Fruit fly (Drosophila melanogaster) whole organism, prepupa: Measurements from ENCODE around the gene Fpgs1.

Experiments
- Blimp-1 ChIP-seq: fragments of 200-800 bp; sonication (Bioruptor generic); optimal IDR thresholded peaks from 3 replicates; lab custom pipeline; 2017; ENCODE audit warnings: missing biosample characterization, missing genetic modification characterization, mild to moderate bottlenecking, moderate library complexity, missing genetic modification reagents
- CG10669 ChIP-seq: fragments of 200-800 bp; sonication (Bioruptor generic); optimal IDR thresholded peaks from 3 replicates; lab custom pipeline; 2018; ENCODE audit warnings: missing biosample characterization, mild to moderate bottlenecking, missing genetic modification characterization, moderate library complexity
- CG11294 ChIP-seq: fragments of 200-800 bp; sonication (Bioruptor generic); IDR thresholded peaks from 2 replicates; pipeline ENCODE4 v1.3.6; 2022; ENCODE audit warnings: missing biosample characterization, missing genetic modification characterization
- CG11762 ChIP-seq: fragments of 200-800 bp; sonication (Bioruptor generic); optimal IDR thresholded peaks from 3 replicates; lab custom pipeline; 2016; ENCODE audit warnings: missing biosample characterization, missing genetic modification characterization; ENCODE audit not compliant: insufficient read depth
- CG15336 ChIP-seq: fragments of 200-800 bp; sonication (Bioruptor generic); IDR thresholded peaks from 2 replicates; pipeline ENCODE4 v1.3.6; 2022; ENCODE audit warnings: missing biosample characterization, missing genetic modification characterization
- CG1621 ChIP-seq: fragments of 200-800 bp; sonication (Bioruptor generic); optimal IDR thresholded peaks from 3 replicates; lab custom pipeline; 2018; ENCODE audit warnings: missing biosample characterization, mild to moderate bottlenecking, missing genetic modification characterization
- CG3919 ChIP-seq: fragments of 200-800 bp; sonication (Bioruptor generic); optimal IDR thresholded peaks from 3 replicates; lab custom pipeline; 2016; ENCODE audit warnings: missing biosample characterization, missing genetic modification characterization
- CG4318 ChIP-seq: fragments of 200-800 bp; sonication (Bioruptor generic); optimal IDR thresholded peaks from 3 replicates; lab custom pipeline; 2017; ENCODE audit warnings: missing biosample characterization, mild to moderate bottlenecking, missing genetic modification characterization
- CG6163 ChIP-seq: fragments of 200-800 bp; sonication (Bioruptor generic); IDR thresholded peaks from 3 replicates; pipeline ENCODE4 v1.3.6; 2022; ENCODE audit warnings: missing biosample characterization, missing genetic modification characterization
- CG6276 ChIP-seq: fragments of 200-800 bp; sonication (Bioruptor generic); optimal IDR thresholded peaks from 2 replicates; lab custom pipeline; 2017; ENCODE audit warnings: missing biosample characterization, mild to moderate bottlenecking, missing genetic modification characterization
- CG6792 ChIP-seq: fragments of 200-800 bp; sonication (Bioruptor generic); optimal IDR thresholded peaks from 3 replicates; lab custom pipeline; 2016; ENCODE audit warnings: missing biosample characterization, missing genetic modification characterization
- CG6854 ChIP-seq: fragments of 200-800 bp; sonication (Bioruptor generic); optimal IDR thresholded peaks from 2 replicates; lab custom pipeline; 2017; ENCODE audit warnings: missing biosample characterization, mild to moderate bottlenecking, missing genetic modification characterization
- CG7368 ChIP-seq: fragments of 200-800 bp; sonication (Bioruptor generic); optimal IDR thresholded peaks from 3 replicates; lab custom pipeline; 2016; ENCODE audit warnings: missing biosample characterization, missing genetic modification characterization
- CG8119 ChIP-seq: fragments of 200-800 bp; sonication (Bioruptor generic); IDR thresholded peaks from 3 replicates; pipeline ENCODE4 v1.3.6; 2022; ENCODE audit warnings: missing biosample characterization, missing genetic modification characterization
- CG8319 ChIP-seq: fragments of 200-800 bp; sonication (Bioruptor generic); optimal IDR thresholded peaks from 3 replicates; lab custom pipeline; 2016; ENCODE audit warnings: missing biosample characterization, missing genetic modification characterization
- CG8632 ChIP-seq: fragments of 200-800 bp; sonication (Bioruptor generic); optimal IDR thresholded peaks from 3 replicates; lab custom pipeline; 2016; ENCODE audit warnings: missing biosample characterization, missing genetic modification characterization
- CG9139 ChIP-seq: fragments of 200-800 bp; sonication (Bioruptor generic); optimal IDR thresholded peaks from 3 replicates; lab custom pipeline; 2017; ENCODE audit warnings: missing biosample characterization, mild to moderate bottlenecking, missing genetic modification characterization
- Eip75B ChIP-seq: fragments of 200-800 bp; sonication (Bioruptor generic); optimal IDR thresholded peaks from 3 replicates; lab custom pipeline; 2016; ENCODE audit warnings: missing biosample characterization, missing genetic modification characterization
- Eip78C ChIP-seq: fragments of 200-800 bp; sonication (Bioruptor generic); peaks from one replicate; lab custom pipeline; 2016; ENCODE audit warnings: missing biosample characterization, missing genetic modification characterization
- Eip93F ChIP-seq: fragments of 200-800 bp; sonication (Bioruptor generic); optimal IDR thresholded peaks from 2 replicates; lab custom pipeline; 2016; ENCODE audit warnings: missing biosample characterization, mild to moderate bottlenecking, missing genetic modification characterization
- Ets21C ChIP-seq: fragments of 200-800 bp; sonication (Bioruptor generic); optimal IDR thresholded peaks from 3 replicates; lab custom pipeline; 2016; ENCODE audit warnings: missing biosample characterization, missing genetic modification characterization
- Ets96B ChIP-seq: fragments of 200-800 bp; optimal IDR thresholded peaks from 2 replicates; lab custom pipeline; 2019; ENCODE audit warnings: missing biosample characterization, mild to moderate bottlenecking, missing genetic modification characterization, moderate library complexity
- Gug ChIP-seq: fragments of 200-800 bp; sonication (Bioruptor generic); IDR thresholded peaks from 2 replicates; pipeline ENCODE4 v1.3.6; 2022; ENCODE audit warnings: missing biosample characterization, missing genetic modification characterization
- Hr38 ChIP-seq: sonication (Bioruptor generic); optimal IDR thresholded peaks from 2 replicates; lab custom pipeline; 2016; ENCODE audit warnings: missing biosample characterization, missing genetic modification characterization
- Hr39 ChIP-seq: fragments of 200-800 bp; sonication (Bioruptor generic); optimal IDR thresholded peaks from 2 replicates; lab custom pipeline; 2016; ENCODE audit warnings: missing biosample characterization, missing genetic modification characterization
- Hr4 ChIP-seq: fragments of 200-800 bp; sonication (Bioruptor generic); optimal IDR thresholded peaks from 3 replicates; lab custom pipeline; 2016; ENCODE audit warnings: missing biosample characterization, missing genetic modification characterization
- Lpt ChIP-seq: fragments of 200-800 bp; sonication (Bioruptor generic); optimal IDR thresholded peaks from 3 replicates; lab custom pipeline; 2016; ENCODE audit warnings: missing biosample characterization, missing genetic modification characterization
- Met ChIP-seq: fragments of 200-800 bp; sonication (Bioruptor generic); optimal IDR thresholded peaks from 3 replicates; lab custom pipeline; 2016; ENCODE audit warnings: missing biosample characterization, missing genetic modification characterization
- OdsH ChIP-seq: fragments of 200-800 bp; sonication (Bioruptor generic); optimal IDR thresholded peaks from 3 replicates; lab custom pipeline; 2016; ENCODE audit warnings: missing biosample characterization, missing genetic modification characterization
- Smox ChIP-seq: fragments of 200-800 bp; sonication (Bioruptor generic); optimal IDR thresholded peaks from 3 replicates; lab custom pipeline; 2016; ENCODE audit warnings: missing biosample characterization, missing genetic modification characterization
- Sox102F ChIP-seq: fragments of 200-800 bp; sonication (Bioruptor generic); optimal IDR thresholded peaks from 2 replicates; lab custom pipeline; 2016; ENCODE audit warnings: missing biosample characterization, mild to moderate bottlenecking, missing genetic modification characterization
- Sox14 ChIP-seq: fragments of 200-800 bp; sonication (Bioruptor generic); optimal IDR thresholded peaks from 3 replicates; lab custom pipeline; 2016; ENCODE audit warnings: missing biosample characterization, missing genetic modification characterization
- Sox15 ChIP-seq: fragments of 200-800 bp; sonication (Bioruptor generic); optimal IDR thresholded peaks from 3 replicates; lab custom pipeline; 2016; ENCODE audit warnings: missing biosample characterization, missing genetic modification characterization
- achi ChIP-seq: fragments of 200-800 bp; sonication (Bioruptor generic); optimal IDR thresholded peaks from 3 replicates; lab custom pipeline; 2016; ENCODE audit warnings: missing biosample characterization, missing genetic modification characterization
- acj6 ChIP-seq: fragments of 200-800 bp; sonication (Bioruptor generic); optimal IDR thresholded peaks from 3 replicates; lab custom pipeline; 2016; ENCODE audit warnings: missing biosample characterization, missing genetic modification characterization
- cyc ChIP-seq: fragments of 200-800 bp; sonication (Bioruptor generic); optimal IDR thresholded peaks from 3 replicates; lab custom pipeline; 2016; ENCODE audit warnings: missing biosample characterization, missing genetic modification characterization
- dac ChIP-seq: fragments of 200-800 bp; sonication (Bioruptor generic); optimal IDR thresholded peaks from 2 replicates; lab custom pipeline; 2017; ENCODE audit warnings: missing biosample characterization, mild to moderate bottlenecking, missing genetic modification characterization
- dsx ChIP-seq: fragments of 200-800 bp; optimal IDR thresholded peaks from 3 replicates; lab custom pipeline; 2019; ENCODE audit warnings: missing biosample characterization, mild to moderate bottlenecking, missing genetic modification characterization, moderate library complexity; ENCODE audit not compliant: poor library complexity, severe bottlenecking
- eg ChIP-seq: fragments of 200-800 bp; sonication (Bioruptor generic); IDR thresholded peaks from 3 replicates; pipeline ENCODE4 v1.3.6; 2022; ENCODE audit warnings: missing biosample characterization, missing genetic modification characterization
- net ChIP-seq: fragments of 200-800 bp; sonication (Bioruptor generic); optimal IDR thresholded peaks from 3 replicates; lab custom pipeline; 2016; ENCODE audit warnings: missing biosample characterization, missing genetic modification characterization
- pdm3 ChIP-seq: fragments of 200-800 bp; sonication (Bioruptor generic); optimal IDR thresholded peaks from 3 replicates; lab custom pipeline; 2016; ENCODE audit warnings: missing biosample characterization, missing genetic modification characterization
- spab ChIP-seq: fragments of 200-800 bp; sonication (Bioruptor generic); optimal IDR thresholded peaks from 2 replicates; lab custom pipeline; 2017; ENCODE audit warnings: missing biosample characterization, mild to moderate bottlenecking, missing genetic modification characterization, missing genetic modification reagents
- svp ChIP-seq: fragments of 200-800 bp; sonication (Bioruptor generic); peaks from one replicate; lab custom pipeline; 2016; ENCODE audit warnings: missing biosample characterization, missing genetic modification characterization
- topi ChIP-seq: fragments of 200-800 bp; sonication (Bioruptor generic); optimal IDR thresholded peaks from 3 replicates; lab custom pipeline; 2016; ENCODE audit warnings: missing biosample characterization, missing genetic modification characterization
- vri ChIP-seq: fragments of 200-800 bp; sonication (Bioruptor generic); optimal IDR thresholded peaks from 3 replicates; lab custom pipeline; 2016; ENCODE audit warnings: missing biosample characterization, mild to moderate bottlenecking, missing genetic modification characterization

The Fpgs1 gene

DNA sequence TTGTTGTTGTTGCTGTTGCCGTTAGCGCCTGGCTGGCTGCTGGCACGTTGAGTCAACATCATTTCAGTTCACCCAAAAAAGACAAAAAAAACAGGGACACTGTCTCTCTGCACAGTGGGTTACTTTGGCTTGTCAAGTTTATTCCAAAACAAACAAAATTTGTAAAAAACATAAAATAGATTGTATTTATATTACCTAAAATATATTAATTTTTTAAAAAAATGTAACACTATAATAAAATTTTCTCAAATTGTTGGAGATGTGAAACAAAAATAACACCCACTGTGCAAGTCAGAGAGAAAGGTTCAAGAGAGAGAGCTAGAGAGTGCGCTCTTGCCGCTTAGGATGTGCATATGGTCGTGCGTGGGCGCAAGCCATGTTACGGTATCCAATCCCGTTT, 44.0 kb upstream of the Fpgs1 start (continued):
- TF ChIP-seq Ets21C: peak; percentile 2
- TF ChIP-seq dsx (GFP tag; lab: Kevin White, UChicago): peak; percentile 66
- peak; percentile 83; the same call in 2 of the 3 replicates for TF ChIP-seq CG8119 (GFP tag; lab: Robert Waterston, UW)
- peak; percentile 72 for TF ChIP-seq Gug (GFP tag; lab: Robert Waterston, UW)
- peak; percentile 48 for TF ChIP-seq Met (GFP tag; lab: Kevin White, UChicago)
- peak; percentile 2 for TF ChIP-seq Sox15 (GFP tag; lab: Kevin White, UChicago)
- no peak for TF ChIP-seq Hr39 (GFP tag; lab: Kevin White, UChicago)
- peak; percentile 33 for TF ChIP-seq cyc (GFP tag; lab: Kevin White, UChicago)
- peak; percentile 56 for TF ChIP-seq net (GFP tag; lab: Kevin White, UChicago)
- peak; percentile 39 for TF ChIP-seq CG7368 (GFP tag; lab: Kevin White, UChicago)
- TF ChIP-seq CG15336 (GFP tag; lab: Robert Waterston, UW): peak; percentile 85
- peak; percentile 81 for TF ChIP-seq Eip78C
- TF ChIP-seq spab (GFP tag; lab: Kevin White, UChicago): peak; percentile 40
- peak; percentile 44 for TF ChIP-seq CG6854
- TF ChIP-seq CG6792 (GFP tag; lab: Kevin White, UChicago): peak; percentile 62

dm6 chrX:12568292-12568923, 43.3 kb upstream of the Fpgs1 start, which contains the start of gene hwt:
Gene hwt (minus strand): TSS chrX:12568452.
- TF ChIP-seq dac: no peak
- no peak for TF ChIP-seq CG1621 (tag; lab: Kevin White, UChicago)
- TF ChIP-seq Ets96B (tag; lab: Kevin White, UChicago): no peak
- TF ChIP-seq topi (GFP tag; lab: Kevin White, UChicago): no peak
- TF ChIP-seq pdm3: no peak
- no peak for TF ChIP-seq CG11294
- no peak for TF ChIP-seq CG8319
- TF ChIP-seq CG4318: no peak
- no peak for TF ChIP-seq Smox (GFP tag; lab: Kevin White, UChicago)
- TF ChIP-seq Hr39 (GFP tag; lab: Kevin White, UChicago): no peak

DNA sequence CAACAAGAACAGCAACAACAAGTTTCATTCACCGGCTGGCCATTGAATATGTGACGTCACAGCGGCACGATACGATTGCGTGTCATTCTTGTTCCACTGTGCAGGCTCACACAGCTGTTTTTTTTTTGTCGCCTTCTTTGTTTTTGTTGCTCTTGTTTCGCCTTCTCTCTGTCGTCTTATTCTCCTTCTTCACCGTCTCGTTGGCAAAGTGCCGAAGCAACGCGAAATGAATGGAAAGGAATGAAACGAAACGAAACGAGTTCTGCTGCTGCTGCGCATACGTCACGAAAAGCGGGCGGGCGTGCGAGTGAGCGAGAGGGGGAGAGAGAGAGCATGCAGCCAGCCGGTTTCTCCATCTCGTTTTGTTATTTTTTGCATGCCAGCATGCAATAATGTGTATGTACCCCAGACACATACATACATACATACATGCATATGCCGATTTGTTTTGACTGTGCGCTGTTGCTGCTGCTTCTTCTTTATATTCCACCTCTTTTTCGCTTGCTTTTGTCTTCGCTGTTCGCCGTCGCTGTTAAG, 36.9 kb upstream of the Fpgs1 start:
- peak; percentile 57 for TF ChIP-seq Gug (GFP tag; lab: Robert Waterston, UW)
- peak; percentile 91 for TF ChIP-seq net (GFP tag; lab: Kevin White, UChicago)
- peak; percentile 27 for TF ChIP-seq Hr39 (GFP tag; lab: Kevin White, UChicago)
- TF ChIP-seq acj6: peak; percentile 50
- peak; percentile 45 for TF ChIP-seq Eip93F (GFP tag; lab: Kevin White, UChicago)
- peak; percentile 93 for TF ChIP-seq CG6276 (GFP tag; lab: Kevin White, UChicago)
- TF ChIP-seq CG6792 (GFP tag; lab: Kevin White, UChicago): peak; percentile 64
- peak; percentile 62 for TF ChIP-seq OdsH (GFP tag; lab: Kevin White, UChicago)
- TF ChIP-seq topi (GFP tag; lab: Kevin White, UChicago): peak; percentile 69
- TF ChIP-seq svp (GFP tag; lab: Kevin White, UChicago): peak; percentile 84
- peak; percentile 85 for TF ChIP-seq CG3919 (GFP tag; lab: Kevin White, UChicago)
- TF ChIP-seq CG6163 (GFP tag; lab: Robert Waterston, UW): peak; percentile 97
- TF ChIP-seq Met (GFP tag; lab: Kevin White, UChicago): peak; percentile 59
- TF ChIP-seq eg: peak; percentile 95
- TF ChIP-seq CG8632 (GFP tag; lab: Kevin White, UChicago): peak; percentile 77
- peak; percentile 74 for TF ChIP-seq achi (GFP tag; lab: Kevin White, UChicago)
- TF ChIP-seq pdm3: peak; percentile 82
- TF ChIP-seq CG10669 (GFP tag; lab: Kevin White, UChicago): peak; percentile 91
- peak; percentile 88 for TF ChIP-seq dsx (GFP tag; lab: Kevin White, UChicago)
- TF ChIP-seq Eip75B: peak; percentile 80
- TF ChIP-seq Blimp-1 (GFP tag; lab: Kevin White, UChicago): peak; percentile 29
- TF ChIP-seq Hr38: no peak
- TF ChIP-seq CG11762 (GFP tag; lab: Kevin White, UChicago): peak; percentile 73
- TF ChIP-seq spab (GFP tag; lab: Kevin White, UChicago): peak; percentile 90
- no peak for TF ChIP-seq Ets21C
- TF ChIP-seq CG7368 (GFP tag; lab: Kevin White, UChicago): peak; percentile 89
- peak; percentile 88 for TF ChIP-seq vri (GFP tag; lab: Kevin White, UChicago)
- peak; percentile 97 for TF ChIP-seq CG9139 (GFP tag; lab: Kevin White, UChicago)
- peak; percentile 44 for TF ChIP-seq Hr4 (GFP tag; lab: Kevin White, UChicago)
- TF ChIP-seq CG8119 (GFP tag; lab: Robert Waterston, UW): peak; percentile 88
- TF ChIP-seq CG4318: peak; percentile 1
- peak; percentile 79 for TF ChIP-seq Sox102F (GFP tag; lab: Kevin White, UChicago)
- TF ChIP-seq Sox14: peak; percentile 80
- peak; percentile 94 for TF ChIP-seq Eip78C
- TF ChIP-seq Lpt: peak; percentile 92
